Worm (Caenorhabditis elegans): ENCODE results near the gene lgc-15.

DNA sequence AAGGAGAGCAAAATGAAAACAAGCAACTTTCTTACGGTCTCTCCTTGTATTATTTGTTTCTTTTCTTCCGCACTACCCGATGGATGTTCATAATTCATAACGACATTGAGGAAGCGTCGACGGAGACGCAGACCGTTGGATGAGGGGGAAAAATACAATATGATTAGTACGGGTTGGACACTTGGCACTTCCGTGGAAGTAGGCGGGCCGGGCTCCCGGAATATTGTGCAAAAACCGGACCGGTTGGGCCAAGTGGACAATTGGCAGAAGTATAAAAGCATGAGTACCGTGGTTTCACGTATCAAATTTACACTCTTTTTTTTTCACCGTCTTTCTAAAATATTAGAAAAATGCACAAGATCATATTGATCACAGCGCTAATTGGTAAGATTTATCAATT is 28.4 kb downstream of the lgc-15 start, which contains the start of gene M153.3:
- TF ChIP-seq pha-2 (tag; optimal IDR thresholded peaks at IDR 0.05) (no peak), unc-42 (tag; optimal IDR thresholded peaks at IDR 0.05) (no peak), pag-3 (tag; optimal IDR thresholded peaks at IDR 0.05; ENCODE audit: borderline replicate concordance) (no peak), ceh-19 (GFP tag; optimal IDR thresholded peaks at IDR 0.05) (no peak), unc-55 (GFP tag; optimal IDR thresholded peaks at IDR 0.05) (no peak)
